Fruit fly (Drosophila melanogaster): Measurements from ENCODE around the gene CG2211.

CG2211 gene

dm6 chr3L:1335428-1335764 lies 237 bp upstream of the CG2211 start:
- TF ChIP-seq spab (GFP tag; optimal IDR thresholded peaks at IDR 0.05) (no peak), acj6 (GFP tag; optimal IDR thresholded peaks at IDR 0.05) (peak; percentile 57), CG10669 (GFP tag; optimal IDR thresholded peaks at IDR 0.05) (peak; percentile 16), Hr4 (GFP tag; optimal IDR thresholded peaks at IDR 0.05) (peak; percentile 86), Eip75B (GFP tag; optimal IDR thresholded peaks at IDR 0.05) (peak; percentile 46), Smox (GFP tag; optimal IDR thresholded peaks at IDR 0.05) (no peak), eg (GFP tag; IDR thresholded peaks at IDR 0.05) (peak; percentile 85), CG8632 (GFP tag; optimal IDR thresholded peaks at IDR 0.05) (no peak), Gug (GFP tag; IDR thresholded peaks at IDR 0.05) (peak; percentile 70), CG6163 (GFP tag; IDR thresholded peaks at IDR 0.05) (peak; percentile 81), CG15336 (GFP tag; IDR thresholded peaks at IDR 0.05) (peak; percentile 86), esn (GFP tag; optimal IDR thresholded peaks at IDR 0.05) (peak; percentile 68), Lpt (GFP tag; optimal IDR thresholded peaks at IDR 0.05) (peak; percentile 62), ss (GFP tag; optimal IDR thresholded peaks at IDR 0.05) (no peak), CG32006 (GFP tag; optimal IDR thresholded peaks at IDR 0.05) (peak; percentile 67), CG6854 (GFP tag; optimal IDR thresholded peaks at IDR 0.05) (no peak), svp (GFP tag) (peak; percentile 88), CG7368 (GFP tag; optimal IDR thresholded peaks at IDR 0.05) (peak; percentile 41), OdsH (GFP tag; optimal IDR thresholded peaks at IDR 0.05) (peak; percentile 59), Met (GFP tag; optimal IDR thresholded peaks at IDR 0.05) (peak; percentile 64), CG8119 (GFP tag; IDR thresholded peaks at IDR 0.05) (peak; percentile 61; the same call in 1 of the 3 replicates), CG6276 (GFP tag; optimal IDR thresholded peaks at IDR 0.05) (no peak), salr (GFP tag; optimal IDR thresholded peaks at IDR 0.05) (no peak), CG6792 (GFP tag; optimal IDR thresholded peaks at IDR 0.05) (peak; percentile 17), Sox15 (GFP tag; optimal IDR thresholded peaks at IDR 0.05) (no peak), Blimp-1 (GFP tag; optimal IDR thresholded peaks at IDR 0.05) (no peak), Eip78C (GFP tag) (peak; percentile 94), topi (GFP tag; optimal IDR thresholded peaks at IDR 0.05) (peak; percentile 63), Ets21C (GFP tag; optimal IDR thresholded peaks at IDR 0.05) (no peak), Eip93F (GFP tag; optimal IDR thresholded peaks at IDR 0.05) (no peak), CG8319 (GFP tag; optimal IDR thresholded peaks at IDR 0.05) (no peak), CG3919 (GFP tag; optimal IDR thresholded peaks at IDR 0.05) (peak; percentile 69), CG3032 (tag; optimal IDR thresholded peaks at IDR 0.05) (no peak), achi (GFP tag; optimal IDR thresholded peaks at IDR 0.05) (peak; percentile 58), Hr38 (GFP tag; optimal IDR thresholded peaks at IDR 0.05) (no peak), lz (GFP tag; optimal IDR thresholded peaks at IDR 0.05) (peak; percentile 61), dsx (GFP tag; optimal IDR thresholded peaks at IDR 0.05; ENCODE audit: poor library complexity, severe bottlenecking) (no peak), CG4318 (GFP tag; optimal IDR thresholded peaks at IDR 0.05) (no peak), Sox14 (GFP tag; optimal IDR thresholded peaks at IDR 0.05) (peak; percentile 67), CG31627 (GFP tag; optimal IDR thresholded peaks at IDR 0.05) (peak; percentile 60), CG11762 (GFP tag; optimal IDR thresholded peaks at IDR 0.05; ENCODE audit: insufficient read depth) (peak; percentile 26), fd59A (GFP tag; optimal IDR thresholded peaks at IDR 0.05) (no peak), cyc (GFP tag; optimal IDR thresholded peaks at IDR 0.05) (peak; percentile 56), Ets96B (tag; optimal IDR thresholded peaks at IDR 0.05) (no peak), CG10631 (GFP tag; optimal IDR thresholded peaks at IDR 0.05) (peak; percentile 26), CG16779 (tag; optimal IDR thresholded peaks at IDR 0.05) (no peak), CG34406 (GFP tag; optimal IDR thresholded peaks at IDR 0.05) (peak; percentile 24), CG9139 (GFP tag; optimal IDR thresholded peaks at IDR 0.05) (no peak), fkh (GFP tag; optimal IDR thresholded peaks at IDR 0.05) (no peak), fd85E (GFP tag; optimal IDR thresholded peaks at IDR 0.05) (no peak), net (GFP tag; optimal IDR thresholded peaks at IDR 0.05) (peak; percentile 55), pdm3 (GFP tag; optimal IDR thresholded peaks at IDR 0.05) (peak; percentile 60), CG11294 (GFP tag; IDR thresholded peaks at IDR 0.05) (peak; percentile 81)

Data from whole organism, prepupa.